Worm (Caenorhabditis elegans): ENCODE data around the gene F35D11.3.

DNA sequence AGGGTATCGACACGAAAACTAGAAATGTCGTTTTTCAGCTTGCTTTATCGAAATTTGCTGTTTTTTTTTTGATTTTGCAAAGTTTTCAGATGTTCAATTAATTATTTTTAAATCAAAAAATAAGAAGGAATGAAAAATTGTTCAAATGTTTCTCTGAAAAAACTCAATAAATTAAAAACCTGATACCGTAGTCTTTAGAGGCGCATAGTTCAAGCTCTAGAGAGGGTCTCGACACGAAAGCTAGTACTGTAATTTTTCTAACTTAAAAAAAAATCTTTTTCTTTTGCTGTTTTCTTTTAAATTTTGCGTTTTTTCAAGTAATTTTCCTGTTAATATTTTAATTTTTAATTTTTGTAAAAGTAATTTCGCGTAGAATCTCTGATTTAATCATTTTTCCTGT is 41.9 kb upstream of the F35D11.3 start:
- TF ChIP-seq klf-2 (GFP tag; conservative IDR thresholded peaks at IDR 0.05) (no peak), tab-1 (GFP tag; IDR thresholded peaks at IDR 0.05) (no peak)
